Worm (Caenorhabditis elegans): ENCODE measurements around the gene M176.9.

M176.9 gene

ce11 chrII:9443522-9443921 lies 32.1 kb upstream of the M176.9 start, which contains the start of gene chil-15:
Gene chil-15, minus strand, starts transcription at chrII:9443622.
- no peak for TF ChIP-seq snpc-4 (tag; optimal IDR thresholded peaks at IDR 0.05)
- no peak for TF ChIP-seq lsy-2 (tag; optimal IDR thresholded peaks at IDR 0.05)
- TF ChIP-seq nhr-11 (tag; optimal IDR thresholded peaks at IDR 0.05) = no peak
- no peak for TF ChIP-seq blmp-1 (tag; optimal IDR thresholded peaks at IDR 0.05)
- TF ChIP-seq efl-3 (GFP tag; optimal IDR thresholded peaks at IDR 0.05) = no peak
- no peak for TF ChIP-seq hlh-17 (GFP tag; optimal IDR thresholded peaks at IDR 0.05; ENCODE audit: borderline replicate concordance)
- no peak for TF ChIP-seq nhr-76 (tag; optimal IDR thresholded peaks at IDR 0.05)
- TF ChIP-seq jun-1 (tag; optimal IDR thresholded peaks at IDR 0.05) = no peak

- TF ChIP-seq irx-1 (tag; optimal IDR thresholded peaks at IDR 0.05) = no peak
- TF ChIP-seq elt-3 (tag; optimal IDR thresholded peaks at IDR 0.05) = no peak
- TF ChIP-seq hlh-17 (GFP tag; optimal IDR thresholded peaks at IDR 0.05; ENCODE audit: borderline replicate concordance) = no peak
- no peak for TF ChIP-seq ama-1 (optimal IDR thresholded peaks at IDR 0.05)
- TF ChIP-seq lin-39 (tag; optimal IDR thresholded peaks at IDR 0.05) = no peak
- TF ChIP-seq nhr-77 (tag; optimal IDR thresholded peaks at IDR 0.05) = no peak
- no peak for TF ChIP-seq C16A3.4 (tag; optimal IDR thresholded peaks at IDR 0.05)
- TF ChIP-seq blmp-1 (tag; optimal IDR thresholded peaks at IDR 0.05) = no peak
- no peak for TF ChIP-seq lin-35 (GFP tag; optimal IDR thresholded peaks at IDR 0.05)
- TF ChIP-seq isw-1 (GFP tag; IDR thresholded peaks at IDR 0.05) = no peak
- no peak for TF ChIP-seq mdl-1 (tag; optimal IDR thresholded peaks at IDR 0.05)
- no peak for TF ChIP-seq lin-14 (GFP tag; optimal IDR thresholded peaks at IDR 0.05)
- TF ChIP-seq aha-1 (tag; optimal IDR thresholded peaks at IDR 0.05) = no peak
- no peak for TF ChIP-seq mep-1 (tag; optimal IDR thresholded peaks at IDR 0.05)
- TF ChIP-seq C34B4.2 (tag; optimal IDR thresholded peaks at IDR 0.05) = no peak
- no peak for TF ChIP-seq nhr-47 (tag; optimal IDR thresholded peaks at IDR 0.05)
These were observed 30.4 kb upstream of the M176.9 start, which contains the start of gene chil-16 for ce11 chrII:9441838-9442237. Gene chil-16, minus strand, starts transcription at chrII:9441938.

- no peak for TF ChIP-seq snpc-4 (tag; optimal IDR thresholded peaks at IDR 0.05)
- no peak for TF ChIP-seq ceh-63 (GFP tag; optimal IDR thresholded peaks at IDR 0.05)
- no peak for TF ChIP-seq nhr-85 (tag)
- TF ChIP-seq ceh-8 (GFP tag; optimal IDR thresholded peaks at IDR 0.05) = no peak
- TF ChIP-seq lsy-2 (tag; optimal IDR thresholded peaks at IDR 0.05) = no peak
- no peak for TF ChIP-seq alr-1 (tag; optimal IDR thresholded peaks at IDR 0.05; ENCODE audit: borderline replicate concordance)
- TF ChIP-seq skn-1 (tag; optimal IDR thresholded peaks at IDR 0.05) = no peak
- no peak for TF ChIP-seq sox-4 (tag; optimal IDR thresholded peaks at IDR 0.05)
- no peak for TF ChIP-seq egl-27 (tag; optimal IDR thresholded peaks at IDR 0.05)
- TF ChIP-seq swsn-7 (tag; optimal IDR thresholded peaks at IDR 0.05) = no peak
- TF ChIP-seq zip-4 (GFP tag; optimal IDR thresholded peaks at IDR 0.05) = no peak
- TF ChIP-seq fkh-10 (GFP tag; optimal IDR thresholded peaks at IDR 0.05) = no peak
- no peak for TF ChIP-seq nhr-84 (tag; optimal IDR thresholded peaks at IDR 0.05)
- no peak for TF ChIP-seq irx-1 (tag; optimal IDR thresholded peaks at IDR 0.05)
- TF ChIP-seq unc-98 (GFP tag; IDR thresholded peaks at IDR 0.05) = no peak
These were observed 28.7 kb upstream of the M176.9 start, which contains the start of gene chil-17 for ce11 chrII:9440060-9440459. Gene chil-17, minus strand, starts transcription at chrII:9440160.

- TF ChIP-seq ztf-11 (tag; optimal IDR thresholded peaks at IDR 0.05) (no peak), pax-3 (tag; optimal IDR thresholded peaks at IDR 0.05) (no peak), C04F5.9 (tag; optimal IDR thresholded peaks at IDR 0.05) (no peak), ama-1 (optimal IDR thresholded peaks at IDR 0.05) (no peak), unc-98 (GFP tag; IDR thresholded peaks at IDR 0.05) (no peak), nhr-19 (GFP tag; conservative IDR thresholded peaks at IDR 0.05) (no peak), nhr-12 (tag; optimal IDR thresholded peaks at IDR 0.05) (no peak), nhr-11 (tag; optimal IDR thresholded peaks at IDR 0.05) (no peak), vab-15 (tag; optimal IDR thresholded peaks at IDR 0.05) (no peak), nhr-85 (tag) (no peak), skn-1 (tag; optimal IDR thresholded peaks at IDR 0.05) (no peak), ceh-88 (GFP tag; IDR thresholded peaks at IDR 0.05) (no peak), grh-1 (GFP tag; IDR thresholded peaks at IDR 0.05) (no peak)
These were observed 27.5 kb upstream of the M176.9 start for ce11 chrII:9438853-9439252.

All from whole organism, L1 larva.